Worm (Caenorhabditis elegans) whole organism, late embryonic: ENCODE measurements around the gene pat-4.

ENCODE experiments used
- C38D4.7 ChIP-seq: fragments of 200-800 bp; sonication (Bioruptor generic); optimal IDR thresholded peaks from 2 replicates; lab custom pipeline; 2018; ENCODE audit warnings: mild to moderate bottlenecking, missing genetic modification characterization, moderate library complexity, missing compliant biosample characterization
- F13H6.1 ChIP-seq: sonication (generic microtip); optimal IDR thresholded peaks from 2 replicates; lab custom pipeline; 2016; ENCODE audit warnings: missing genetic modification characterization, missing compliant biosample characterization
- K02D7.2 ChIP-seq: sonication (generic microtip); optimal IDR thresholded peaks from 2 replicates; lab custom pipeline; 2017; ENCODE audit warnings: mild to moderate bottlenecking, missing genetic modification characterization, missing compliant biosample characterization
- K09A11.1 ChIP-seq: sonication (generic microtip); optimal IDR thresholded peaks from 2 replicates; lab custom pipeline; 2017; ENCODE audit warnings: antibody characterized with exemption, mild to moderate bottlenecking, missing genetic modification characterization, missing compliant biosample characterization; ENCODE audit not compliant: insufficient read depth
- T23F11.4 ChIP-seq: fragments of 200-800 bp; sonication (Bioruptor generic); optimal IDR thresholded peaks from 2 replicates; lab custom pipeline; 2018; ENCODE audit warnings: mild to moderate bottlenecking, missing genetic modification characterization, missing compliant biosample characterization
- Y22D7AL.16 ChIP-seq: sonication (generic microtip); optimal IDR thresholded peaks from 2 replicates; lab custom pipeline; 2016; ENCODE audit warnings: missing genetic modification characterization, missing compliant biosample characterization
- ama-1 ChIP-seq: fragments of 150-350 bp; optimal IDR thresholded peaks from 2 replicates; lab custom pipeline; 2014
- ceh-14 ChIP-seq: sonication (generic microtip); optimal IDR thresholded peaks from 2 replicates; lab custom pipeline; 2016; ENCODE audit warnings: missing genotype, missing genetic modification characterization, missing compliant biosample characterization
- ceh-18 ChIP-seq: sonication (generic microtip); optimal IDR thresholded peaks from 2 replicates; lab custom pipeline; 2016; ENCODE audit warnings: missing genetic modification characterization, missing compliant biosample characterization
- ceh-19 ChIP-seq: fragments of 200-800 bp; sonication (Bioruptor generic); optimal IDR thresholded peaks from 2 replicates; lab custom pipeline; 2018; ENCODE audit warnings: mild to moderate bottlenecking, missing genetic modification characterization, missing compliant biosample characterization
- ceh-24 ChIP-seq: sonication (generic microtip); optimal IDR thresholded peaks from 2 replicates; lab custom pipeline; 2016; ENCODE audit warnings: mild to moderate bottlenecking, missing genetic modification characterization, missing compliant biosample characterization
- ceh-30 ChIP-seq: fragments of 150-350 bp; optimal IDR thresholded peaks from 2 replicates; lab custom pipeline; 2014; ENCODE audit warnings: missing biosample characterization, missing genetic modification characterization
- ceh-31 ChIP-seq: sonication (generic microtip); optimal IDR thresholded peaks from 2 replicates; lab custom pipeline; 2016; ENCODE audit warnings: missing genetic modification characterization, missing compliant biosample characterization
- ceh-34 ChIP-seq: sonication (generic microtip); optimal IDR thresholded peaks from 2 replicates; lab custom pipeline; 2016; ENCODE audit warnings: mild to moderate bottlenecking, missing genetic modification characterization, missing compliant biosample characterization
- ceh-45 ChIP-seq: fragments of 200-800 bp; sonication (Bioruptor generic); IDR thresholded peaks from 2 replicates; pipeline ENCODE4 v1.3.6; 2022; ENCODE audit warnings: missing genetic modification reagents, missing genetic modification characterization, missing compliant biosample characterization
- ceh-9 ChIP-seq: sonication (generic microtip); optimal IDR thresholded peaks from 2 replicates; lab custom pipeline; 2016; ENCODE audit warnings: mild to moderate bottlenecking, missing genetic modification characterization, inconsistent platforms, missing compliant biosample characterization
- che-1 ChIP-seq: sonication (generic microtip); optimal IDR thresholded peaks from 2 replicates; lab custom pipeline; 2016; ENCODE audit warnings: mild to moderate bottlenecking, missing genetic modification characterization, missing compliant biosample characterization
- dmd-4 ChIP-seq: sonication (generic microtip); optimal IDR thresholded peaks from 2 replicates; lab custom pipeline; 2016; ENCODE audit warnings: borderline replicate concordance, missing genetic modification characterization, missing compliant biosample characterization
- elt-2 ChIP-seq: sonication (generic microtip); optimal IDR thresholded peaks from 2 replicates; lab custom pipeline; 2016; ENCODE audit warnings: missing genetic modification reagents, missing genetic modification characterization, missing compliant biosample characterization
- elt-4 ChIP-seq: sonication (generic microtip); optimal IDR thresholded peaks from 2 replicates; lab custom pipeline; 2016; ENCODE audit warnings: missing genetic modification characterization, missing compliant biosample characterization
- ets-4 ChIP-seq: sonication (generic microtip); optimal IDR thresholded peaks from 2 replicates; lab custom pipeline; 2016; ENCODE audit warnings: missing genetic modification characterization, missing compliant biosample characterization
- eyg-1 ChIP-seq: sonication (generic microtip); optimal IDR thresholded peaks from 2 replicates; lab custom pipeline; 2016; ENCODE audit warnings: missing genotype, missing genetic modification characterization, missing compliant biosample characterization
- fkh-10 ChIP-seq: fragments of 150-350 bp; optimal IDR thresholded peaks from 2 replicates; lab custom pipeline; 2014; ENCODE audit warnings: missing biosample characterization, missing genetic modification reagents, missing genetic modification characterization
- fkh-6 ChIP-seq: sonication (generic microtip); optimal IDR thresholded peaks from 2 replicates; lab custom pipeline; 2016; ENCODE audit warnings: missing genetic modification characterization, missing compliant biosample characterization
- gmeb-2 ChIP-seq: sonication (generic microtip); optimal IDR thresholded peaks from 2 replicates; lab custom pipeline; 2016; ENCODE audit warnings: missing genetic modification characterization, inconsistent platforms, missing compliant biosample characterization
- hlh-13 ChIP-seq: fragments of 200-800 bp; sonication (Bioruptor generic); optimal IDR thresholded peaks from 2 replicates; lab custom pipeline; 2018; ENCODE audit warnings: mild to moderate bottlenecking, missing genetic modification characterization, missing compliant biosample characterization
- hlh-30 ChIP-seq: sonication (generic microtip); optimal IDR thresholded peaks from 2 replicates; lab custom pipeline; 2017; ENCODE audit warnings: antibody characterized with exemption, missing genetic modification characterization, missing compliant biosample characterization; ENCODE audit not compliant: insufficient read depth
- lin-11 ChIP-seq: fragments of 200-800 bp; sonication (Bioruptor generic); optimal IDR thresholded peaks from 2 replicates; lab custom pipeline; 2018; ENCODE audit warnings: mild to moderate bottlenecking, missing genetic modification characterization, missing compliant biosample characterization
- mec-3 ChIP-seq: sonication (generic microtip); optimal IDR thresholded peaks from 2 replicates; lab custom pipeline; 2016; ENCODE audit warnings: borderline replicate concordance, missing genetic modification characterization, missing compliant biosample characterization
- nfya-1 ChIP-seq: sonication (generic microtip); optimal IDR thresholded peaks from 2 replicates; lab custom pipeline; 2017; ENCODE audit warnings: missing genetic modification characterization, mild to moderate bottlenecking, missing compliant biosample characterization, antibody characterized with exemption, moderate library complexity
- npax-4 ChIP-seq: sonication (generic microtip); optimal IDR thresholded peaks from 2 replicates; lab custom pipeline; 2016; ENCODE audit warnings: missing genetic modification characterization, missing compliant biosample characterization
- odd-2 ChIP-seq: sonication (generic microtip); optimal IDR thresholded peaks from 2 replicates; lab custom pipeline; 2017; ENCODE audit warnings: antibody characterized with exemption, mild to moderate bottlenecking, missing genetic modification characterization, missing compliant biosample characterization
- pax-1 ChIP-seq: fragments of 150-350 bp; optimal IDR thresholded peaks from 2 replicates; lab custom pipeline; 2014; ENCODE audit warnings: missing biosample characterization, missing genetic modification characterization
- pha-4 ChIP-seq: fragments of 150-350 bp; optimal IDR thresholded peaks from 2 replicates; lab custom pipeline; 2018; ENCODE audit warnings: missing biosample characterization, missing genetic modification reagents, missing genetic modification characterization
- pros-1 ChIP-seq: fragments of 150-350 bp; optimal IDR thresholded peaks from 2 replicates; lab custom pipeline; 2014; ENCODE audit warnings: missing biosample characterization, missing genetic modification reagents, missing genetic modification characterization
- rnt-1 ChIP-seq: sonication (generic microtip); optimal IDR thresholded peaks from 2 replicates; lab custom pipeline; 2016; ENCODE audit warnings: missing genetic modification characterization, missing compliant biosample characterization
- sox-4 ChIP-seq: sonication (generic microtip); optimal IDR thresholded peaks from 2 replicates; lab custom pipeline; 2017; ENCODE audit warnings: mild to moderate bottlenecking, missing genetic modification characterization, inconsistent platforms, missing compliant biosample characterization
- syd-9 ChIP-seq: sonication (generic microtip); optimal IDR thresholded peaks from 2 replicates; lab custom pipeline; 2016; ENCODE audit warnings: mild to moderate bottlenecking, missing genetic modification characterization, moderate library complexity, missing compliant biosample characterization
- tbx-2 ChIP-seq: sonication (generic microtip); optimal IDR thresholded peaks from 2 replicates; lab custom pipeline; 2016; ENCODE audit warnings: missing genetic modification characterization, missing compliant biosample characterization
- tbx-7 ChIP-seq: sonication (generic microtip); optimal IDR thresholded peaks from 2 replicates; lab custom pipeline; 2016; ENCODE audit warnings: missing genotype, missing genetic modification characterization, missing compliant biosample characterization
- unc-3 ChIP-seq, 2 experiments: fragments of 200-800 bp in 1 of 2; sonication (Bioruptor generic) in 1 of 2; sonication (generic microtip) in 1 of 2; conservative IDR thresholded peaks in 1 of 2; optimal IDR thresholded peaks in 1 of 2; 2 replicates each; pipeline versions ENCODE4 v1.3.6 to Lab custom; 2016 to 2022; ENCODE audit warnings: missing compliant biosample characterization in 2 of 2, missing genetic modification characterization in 2 of 2, missing genetic modification reagents in 1 of 2
- unc-42 ChIP-seq: sonication (generic microtip); optimal IDR thresholded peaks from 2 replicates; lab custom pipeline; 2016; ENCODE audit warnings: missing genotype, missing genetic modification characterization, missing compliant biosample characterization
- zip-5 ChIP-seq: sonication (generic microtip); optimal IDR thresholded peaks from 2 replicates; lab custom pipeline; 2016; ENCODE audit warnings: missing genetic modification characterization, missing compliant biosample characterization

pat-4 gene

DNA sequence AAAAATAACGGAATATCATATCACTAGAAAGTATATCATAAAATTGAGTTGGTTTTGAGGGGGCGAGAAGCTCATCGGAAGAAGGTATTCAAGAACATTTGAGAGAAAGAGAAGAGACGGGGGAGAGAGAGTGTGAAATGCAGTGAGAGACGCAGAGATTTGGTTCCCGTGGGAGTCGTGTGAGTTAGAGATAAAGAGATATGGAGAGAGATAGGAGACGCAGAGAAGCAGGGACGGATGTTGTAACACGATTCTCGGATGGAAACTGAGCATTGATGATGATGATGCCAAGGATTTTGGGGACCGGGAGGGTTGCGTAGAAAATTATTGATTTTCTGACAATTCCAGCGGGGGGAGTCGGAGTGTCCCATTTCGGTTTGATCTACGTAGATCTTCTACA, 1.6 kb upstream of the pat-4 start (continued):
- no peak for TF ChIP-seq elt-2 (tag; lab: Kevin White, UChicago)
- no peak for TF ChIP-seq fkh-6 (tag; lab: Kevin White, UChicago)
- no peak for TF ChIP-seq C38D4.7 (GFP tag; lab: Kevin White, UChicago)
- TF ChIP-seq elt-4 (tag; lab: Kevin White, UChicago), result no peak
- no peak for TF ChIP-seq dmd-4
- no peak for TF ChIP-seq sox-4 (tag; lab: Kevin White, UChicago)
- no peak for TF ChIP-seq che-1 (tag; lab: Kevin White, UChicago)
- TF ChIP-seq gmeb-2 (tag; lab: Kevin White, UChicago), result no peak
- TF ChIP-seq mec-3 (tag; lab: Kevin White, UChicago), result no peak
- TF ChIP-seq lin-11 (tag; lab: Kevin White, UChicago), result no peak
- no peak for TF ChIP-seq Y22D7AL.16 (tag; lab: Kevin White, UChicago)
- TF ChIP-seq ceh-34 (tag; lab: Kevin White, UChicago), result peak; percentile 60
- no peak for TF ChIP-seq pax-1 (tag; lab: Kevin White, UChicago)
- TF ChIP-seq unc-3 (GFP tag; conservative IDR thresholded peaks at IDR 0.05; lab: Robert Waterston, UW), result no peak
- no peak for TF ChIP-seq unc-3 (tag; optimal IDR thresholded peaks at IDR 0.05; lab: Kevin White, UChicago)

ce11 chrIII:92247-92646, 2.4 kb downstream of the pat-4 start:
- no peak for TF ChIP-seq ceh-30 (tag; lab: Kevin White, UChicago)
- TF ChIP-seq syd-9 (tag; lab: Kevin White, UChicago), result no peak
- no peak for TF ChIP-seq ceh-14 (tag; lab: Kevin White, UChicago)
- TF ChIP-seq pha-4 (tag; lab: Kevin White, UChicago), result no peak
- TF ChIP-seq nfya-1 (tag; lab: Kevin White, UChicago), result no peak
- TF ChIP-seq unc-3 (GFP tag; conservative IDR thresholded peaks at IDR 0.05; lab: Robert Waterston, UW), result no peak
- no peak for TF ChIP-seq unc-3 (tag; optimal IDR thresholded peaks at IDR 0.05; lab: Kevin White, UChicago)
- no peak for TF ChIP-seq ceh-9
- TF ChIP-seq ceh-34 (tag; lab: Kevin White, UChicago), result no peak
- no peak for TF ChIP-seq fkh-10 (GFP tag; lab: Kevin White, UChicago)
- no peak for TF ChIP-seq ceh-19 (GFP tag; lab: Kevin White, UChicago)
- TF ChIP-seq ceh-31 (tag; lab: Kevin White, UChicago), result no peak
- no peak for TF ChIP-seq npax-4 (tag; lab: Kevin White, UChicago)
- no peak for TF ChIP-seq hlh-30
- TF ChIP-seq elt-4 (tag; lab: Kevin White, UChicago), result no peak
- TF ChIP-seq F13H6.1 (tag; lab: Kevin White, UChicago), result no peak
- no peak for TF ChIP-seq K09A11.1 (tag; lab: Kevin White, UChicago)
- no peak for TF ChIP-seq hlh-13
- TF ChIP-seq eyg-1 (tag; lab: Kevin White, UChicago), result no peak
- TF ChIP-seq, all 69 proteins: peak for 0

- TF ChIP-seq T23F11.4 (GFP tag; lab: Kevin White, UChicago) (no peak), elt-4 (tag; lab: Kevin White, UChicago) (no peak), che-1 (tag; lab: Kevin White, UChicago) (peak; percentile 25), ama-1 (lab: Kevin White, UChicago) (peak; percentile 54), pros-1 (tag; lab: Kevin White, UChicago) (no peak), C38D4.7 (GFP tag; lab: Kevin White, UChicago) (no peak), fkh-10 (GFP tag; lab: Kevin White, UChicago) (no peak), syd-9 (tag; lab: Kevin White, UChicago) (no peak), nfya-1 (tag; lab: Kevin White, UChicago) (peak; percentile 16)
These were observed 5.5 kb downstream of the pat-4 start for ce11 chrIII:89155-89554.

- TF ChIP-seq rnt-1 (no peak), tbx-7 (no peak), odd-2 (no peak), nfya-1 (tag; lab: Kevin White, UChicago) (peak; percentile 55), lin-11 (tag; lab: Kevin White, UChicago) (no peak), syd-9 (tag; lab: Kevin White, UChicago) (no peak), ceh-24 (tag; lab: Kevin White, UChicago) (no peak), ceh-9 (no peak), tbx-2 (tag; lab: Kevin White, UChicago) (no peak), mec-3 (tag; lab: Kevin White, UChicago) (no peak), ceh-14 (tag; lab: Kevin White, UChicago) (no peak), ceh-45 (GFP tag; lab: Robert Waterston, UW) (no peak), K02D7.2 (no peak), zip-5 (no peak), fkh-6 (tag; lab: Kevin White, UChicago) (no peak), unc-42 (peak; percentile 66), K09A11.1 (tag; lab: Kevin White, UChicago) (no peak), sox-4 (tag; lab: Kevin White, UChicago) (no peak), ets-4 (tag; lab: Kevin White, UChicago) (no peak), unc-3 (GFP tag; conservative IDR thresholded peaks at IDR 0.05; lab: Robert Waterston, UW) (no peak), unc-3 (tag; optimal IDR thresholded peaks at IDR 0.05; lab: Kevin White, UChicago) (no peak), ceh-18 (no peak)
These were observed 7.4 kb downstream of the pat-4 start, which contains the start of the genes F54C4.4 and mrpl-40 for ce11 chrIII:87183-87582. TSS of gene F54C4.4 (minus strand) at chrIII:87381. TSS of gene mrpl-40 (plus strand) at chrIII:87559.
